Fruit fly (Drosophila melanogaster): ENCODE results near the gene beta-PheRS.
A peak's percentile ranks its signal among the peaks of the same experiment; 100 is the strongest.

beta-PheRS gene

DNA sequence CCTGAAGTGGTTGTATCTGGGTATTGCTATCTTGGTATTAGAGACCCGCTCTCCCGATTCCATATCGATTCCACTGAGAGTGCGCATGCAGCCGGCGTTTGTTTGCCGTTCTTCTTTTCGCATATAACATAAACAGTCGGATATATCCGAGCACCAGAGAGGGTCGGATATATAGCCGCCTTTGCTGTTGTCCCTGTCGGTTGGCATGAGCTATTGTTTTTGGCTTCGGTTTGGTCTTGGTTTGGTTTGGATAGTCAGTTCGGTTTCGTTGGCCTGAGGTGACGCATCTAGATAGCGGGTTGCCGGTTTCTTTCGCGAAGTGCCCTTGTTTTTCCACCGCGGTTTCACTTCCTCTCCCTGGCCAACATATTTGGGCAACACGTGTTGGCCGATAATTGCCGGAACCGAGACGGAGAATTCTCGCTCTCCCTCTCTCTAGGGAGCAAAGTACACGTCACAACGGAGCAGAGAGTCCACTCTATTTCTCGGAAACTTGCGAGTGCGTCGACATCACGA is 20.4 kb upstream of the beta-PheRS start, which contains the start of gene Orct2 (continued):
- TF ChIP-seq pfk (GFP tag; optimal IDR thresholded peaks at IDR 0.05) (no peak), corto (GFP tag; optimal IDR thresholded peaks at IDR 0.05) (no peak), CG9609 (GFP tag; optimal IDR thresholded peaks at IDR 0.05) (no peak), CG6683 (GFP tag; optimal IDR thresholded peaks at IDR 0.05) (no peak), unpg (GFP tag; optimal IDR thresholded peaks at IDR 0.05) (no peak), CG12104 (GFP tag; optimal IDR thresholded peaks at IDR 0.05) (no peak), HLH3B (GFP tag; IDR thresholded peaks at IDR 0.05) (0 out of 2 replicates have a peak, but pooled peaks have one; percentile 6), Side (GFP tag; optimal IDR thresholded peaks at IDR 0.05) (no peak), Ravus (GFP tag; IDR thresholded peaks at IDR 0.05) (peak; percentile 32), gsb-n (tag; optimal IDR thresholded peaks at IDR 0.05) (peak; percentile 79), CG16779 (GFP tag; IDR thresholded peaks at IDR 0.05) (peak; percentile 60; the same call in 1 of the 2 replicates), lab (GFP tag; optimal IDR thresholded peaks at IDR 0.05) (peak; percentile 68), Elba2 (GFP tag; optimal IDR thresholded peaks at IDR 0.05) (no peak), CG8924 (tag; optimal IDR thresholded peaks at IDR 0.05) (no peak), zen2 (GFP tag; IDR thresholded peaks at IDR 0.05; ENCODE audit: partially characterized antibody) (peak; percentile 31; the same call in 1 of the 3 replicates), GATAe (GFP tag; conservative IDR thresholded peaks at IDR 0.05) (no peak), CG17385 (GFP tag; optimal IDR thresholded peaks at IDR 0.05) (peak; percentile 32), slbo (GFP tag; IDR thresholded peaks at IDR 0.05) (no peak), Meics (GFP tag; optimal IDR thresholded peaks at IDR 0.05) (peak; percentile 17), bsh (GFP tag; optimal IDR thresholded peaks at IDR 0.05) (peak in 1 of 2 experiments; percentile 9), Poxn (GFP tag; IDR thresholded peaks at IDR 0.05) (no peak), da (GFP tag; optimal IDR thresholded peaks at IDR 0.05) (no peak), CG14014 (GFP tag; IDR thresholded peaks at IDR 0.05) (no peak), CG6654 (GFP tag; optimal IDR thresholded peaks at IDR 0.05) (no peak), nerfin-1 (tag; optimal IDR thresholded peaks at IDR 0.05) (no peak), chm (GFP tag; IDR thresholded peaks at IDR 0.05) (no peak; the same call in 1 of the 2 replicates), Nf-YB (GFP tag; optimal IDR thresholded peaks at IDR 0.05) (peak; percentile 6), zfh2 (GFP tag; optimal IDR thresholded peaks at IDR 0.05) (no peak), emc (GFP tag; optimal IDR thresholded peaks at IDR 0.05) (no peak), CG8765 (GFP tag; IDR thresholded peaks at IDR 0.05) (no peak), bbx (GFP tag; IDR thresholded peaks at IDR 0.05; ENCODE audit: partially characterized antibody) (no peak), scrt (GFP tag; optimal IDR thresholded peaks at IDR 0.05) (peak; percentile 93), Blimp-1 (GFP tag; optimal IDR thresholded peaks at IDR 0.05) (no peak), CG11093 (GFP tag; IDR thresholded peaks at IDR 0.05) (no peak), kni (GFP tag; optimal IDR thresholded peaks at IDR 0.05) (peak; percentile 80), Sry-β (GFP tag; optimal IDR thresholded peaks at IDR 0.05) (no peak), mld (GFP tag; IDR thresholded peaks at IDR 0.05; ENCODE audit: partially characterized antibody) (no peak), CG18476 (GFP tag; optimal IDR thresholded peaks at IDR 0.05) (no peak), CG11085 (GFP tag; IDR thresholded peaks at IDR 0.05) (no peak), psq (GFP tag; optimal IDR thresholded peaks at IDR 0.05) (no peak), sens (GFP tag) (no peak), gfzf (GFP tag; optimal IDR thresholded peaks at IDR 0.05) (no peak), Myb (GFP tag; optimal IDR thresholded peaks at IDR 0.05) (no peak), CG7963 (GFP tag; IDR thresholded peaks at IDR 0.05; ENCODE audit: partially characterized antibody) (no peak), CG11696 (GFP tag; IDR thresholded peaks at IDR 0.05) (no peak), CG14441 (GFP tag; IDR thresholded peaks at IDR 0.05) (no peak), Fer3 (tag; optimal IDR thresholded peaks at IDR 0.05) (peak; percentile 7), sima (GFP tag; optimal IDR thresholded peaks at IDR 0.05) (no peak), gcm (GFP tag; optimal IDR thresholded peaks at IDR 0.05) (no peak), sob (GFP tag; IDR thresholded peaks at IDR 0.05) (no peak)

Data from whole organism, embryonic.